Fruit fly (Drosophila melanogaster) whole organism, larva: ENCODE data around the gene CG18789.
"Not testable (repeated sequence)": the region's sequence is repeated elsewhere in the genome, so short reads cannot be mapped to it uniquely, and the experiment has no call there.

Experiments
- noc ChIP-seq: fragments of 200-800 bp; sonication (Bioruptor generic); optimal IDR thresholded peaks from 3 replicates; lab custom pipeline; 2019; ENCODE audit warnings: missing biosample characterization, mild to moderate bottlenecking, missing genetic modification characterization, moderate library complexity

CG18789 gene

DNA sequence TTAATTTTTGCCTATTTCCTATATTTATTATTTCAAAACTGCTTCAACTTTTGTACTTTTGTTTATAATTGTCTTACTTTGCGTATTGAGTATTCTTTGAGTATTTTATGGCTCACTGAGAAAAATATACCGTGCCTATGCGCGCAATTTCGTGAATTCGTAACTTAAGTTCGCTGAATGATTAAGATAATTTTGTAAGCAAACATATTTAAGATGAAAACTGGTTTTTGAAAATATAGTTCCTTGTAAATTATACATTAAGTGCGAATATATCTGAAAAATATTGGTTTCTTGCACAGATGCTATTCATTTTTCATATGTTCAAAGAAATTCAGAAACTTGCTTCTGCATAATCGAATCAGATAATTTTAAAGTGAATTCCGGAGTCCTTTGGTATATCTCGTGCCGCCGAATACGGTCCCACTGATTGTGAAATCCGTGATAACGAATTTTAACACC, at the start of gene CG18789, which contains the start of gene Qtzl:
CG18789 (minus strand) TSS at position 101 of the 459 bp plus-strand sequence.
Qtzl (plus strand) TSS at position 409 of the 459 bp plus-strand sequence.
- not testable (repeated sequence) for TF ChIP-seq noc (tag; lab: Kevin White, UChicago)

DNA sequence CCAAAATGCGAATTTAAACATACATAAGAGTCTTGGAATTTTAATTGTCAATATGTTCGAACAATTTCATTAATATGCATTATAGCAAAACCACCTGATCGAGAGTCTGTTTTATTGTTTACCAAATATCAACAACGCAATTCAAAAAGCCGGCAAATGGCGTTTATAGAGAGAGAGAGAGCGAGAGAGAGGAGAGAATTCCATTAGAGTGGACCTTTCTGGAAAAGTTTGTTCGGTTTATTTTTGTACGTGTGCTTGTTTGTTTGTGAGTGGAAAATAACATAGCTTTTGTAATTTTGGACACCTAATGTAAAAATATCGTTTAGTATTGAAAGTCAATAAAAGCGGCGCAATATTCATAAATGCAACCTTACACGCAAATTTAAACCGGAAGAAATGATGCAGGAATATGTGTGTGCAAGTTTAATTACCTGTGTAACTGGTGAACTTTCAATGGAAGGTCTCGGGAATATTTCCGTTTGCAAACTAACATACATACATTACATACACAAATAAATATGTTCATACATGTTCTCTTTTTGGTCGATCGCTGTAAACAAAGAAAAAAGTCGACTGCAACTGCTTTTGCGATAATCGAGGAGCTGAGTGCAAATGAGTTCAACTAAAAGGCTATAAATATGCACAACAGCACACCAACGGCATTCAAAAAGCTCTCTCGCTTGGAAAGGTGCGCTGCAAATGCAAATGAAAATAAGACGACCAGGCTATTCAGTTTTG, 49.5 kb upstream of the CG18789 start, which contains the start of gene CG6785:
CG6785 (minus strand) TSS at position 588 of the 738 bp plus-strand sequence.
- TF ChIP-seq noc (tag; lab: Kevin White, UChicago), result peak; percentile 84

- no peak for TF ChIP-seq noc (tag; lab: Kevin White, UChicago)
Observed at dm6 chr2L:12040510-12040909, 45.3 kb upstream of the CG18789 start, which contains the start of gene CG6766. TSS of gene CG6766 (minus strand) at chr2L:12040689.

DNA sequence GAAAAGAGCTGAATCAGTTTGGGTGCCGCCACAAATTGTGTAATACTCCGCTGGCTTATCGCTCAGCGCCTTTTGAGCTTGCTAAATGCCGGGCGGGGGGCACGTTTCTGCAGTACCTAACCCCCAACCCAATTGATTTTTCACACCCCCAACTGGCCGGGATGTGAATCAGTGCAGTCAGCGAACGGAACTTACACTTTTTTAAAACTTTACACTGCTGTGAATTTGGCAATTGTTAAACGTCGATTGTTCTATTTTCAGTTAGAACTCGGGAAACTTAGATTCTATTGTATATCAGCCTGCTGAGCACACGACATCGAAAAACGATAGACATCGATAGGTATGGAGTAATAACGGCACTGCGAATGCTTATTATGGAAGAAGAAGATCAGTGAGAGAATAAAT, 42.9 kb upstream of the CG18789 start, which contains the start of gene Tom70:
Tom70 (minus strand) TSS at position 335 of the 405 bp plus-strand sequence.
- TF ChIP-seq noc (tag; lab: Kevin White, UChicago), result no peak

DNA sequence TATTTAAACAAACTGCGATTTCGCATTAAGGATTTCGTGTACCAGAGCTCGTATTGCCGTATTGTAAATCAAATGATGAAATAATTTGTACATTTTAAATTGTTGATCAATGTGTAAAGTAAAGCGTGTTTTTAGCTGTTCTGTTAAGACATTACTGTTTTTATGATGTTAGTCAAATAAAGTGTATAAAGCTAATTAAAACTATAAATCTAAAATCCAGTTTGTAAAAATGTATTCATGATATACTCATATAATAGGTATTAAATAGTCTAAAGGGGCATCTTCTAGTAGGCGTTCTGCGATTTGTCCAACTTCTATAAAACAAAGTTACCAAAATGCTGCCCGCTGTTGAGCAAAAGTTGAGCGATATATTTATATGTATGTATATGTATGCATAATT, 38.7 kb upstream of the CG18789 start, which contains the start of gene CG18788:
CG18788 (plus strand) TSS at position 301 of the 400 bp plus-strand sequence.
- TF ChIP-seq noc (tag; lab: Kevin White, UChicago), result no peak

DNA sequence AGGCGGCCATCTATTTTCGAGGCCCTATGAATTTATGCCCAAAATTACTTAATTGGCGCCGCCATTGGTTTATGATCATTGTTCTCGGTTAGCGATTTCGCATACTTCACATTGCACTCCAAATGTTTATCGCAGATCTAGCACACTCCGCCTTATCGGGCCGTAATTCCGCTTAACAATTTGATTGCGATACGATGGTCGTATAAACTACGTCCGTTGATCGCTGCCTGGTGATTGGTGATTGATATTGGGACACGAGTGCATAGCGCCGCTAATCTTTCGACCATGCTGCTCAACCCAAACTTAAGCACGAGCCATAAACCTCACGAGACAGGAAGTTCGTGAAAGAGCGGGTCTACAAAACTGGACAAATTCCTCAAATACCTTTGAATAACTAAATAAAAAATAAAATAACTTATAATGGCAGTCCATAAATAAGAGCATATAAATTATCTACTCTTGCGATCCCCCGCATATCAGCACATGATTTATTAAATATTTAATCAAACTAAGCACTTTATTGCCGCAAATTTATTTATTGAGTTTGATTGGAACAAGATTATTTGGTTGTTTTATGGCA, 35.4 kb upstream of the CG18789 start:
- TF ChIP-seq noc (tag; lab: Kevin White, UChicago), result peak; percentile 79

DNA sequence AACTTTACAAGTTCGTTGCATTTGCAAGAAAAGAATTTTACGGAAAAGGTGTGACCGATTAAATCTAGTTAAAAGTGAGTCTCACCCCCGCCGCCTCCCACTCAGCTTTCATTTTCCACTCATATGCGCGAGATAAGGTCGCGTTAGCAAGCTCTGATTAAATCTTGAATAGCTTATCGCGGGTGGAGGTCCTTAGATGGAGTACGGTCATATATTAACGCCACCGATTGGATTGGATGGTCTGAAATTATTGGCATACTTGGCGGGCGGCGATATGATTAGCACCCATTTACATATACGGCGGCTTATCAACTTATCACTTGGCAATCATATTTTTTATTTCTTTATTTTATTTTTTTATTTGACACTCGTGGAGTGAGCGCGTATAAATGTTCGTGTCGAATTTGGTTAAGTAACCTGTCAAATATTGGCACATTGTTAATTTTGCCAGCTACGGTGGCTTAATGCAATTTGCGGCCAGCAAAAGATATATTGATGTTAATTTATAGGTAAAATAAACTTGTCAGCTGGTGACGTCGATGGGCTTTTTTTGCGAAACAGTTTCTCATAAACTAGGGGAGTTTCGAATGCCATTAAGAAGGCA, 34.5 kb upstream of the CG18789 start:
- TF ChIP-seq noc (tag; lab: Kevin White, UChicago), result peak; percentile 89

dm6 chr2L:12028808-12029207, 33.6 kb upstream of the CG18789 start:
- no peak for TF ChIP-seq noc (tag; lab: Kevin White, UChicago)

DNA sequence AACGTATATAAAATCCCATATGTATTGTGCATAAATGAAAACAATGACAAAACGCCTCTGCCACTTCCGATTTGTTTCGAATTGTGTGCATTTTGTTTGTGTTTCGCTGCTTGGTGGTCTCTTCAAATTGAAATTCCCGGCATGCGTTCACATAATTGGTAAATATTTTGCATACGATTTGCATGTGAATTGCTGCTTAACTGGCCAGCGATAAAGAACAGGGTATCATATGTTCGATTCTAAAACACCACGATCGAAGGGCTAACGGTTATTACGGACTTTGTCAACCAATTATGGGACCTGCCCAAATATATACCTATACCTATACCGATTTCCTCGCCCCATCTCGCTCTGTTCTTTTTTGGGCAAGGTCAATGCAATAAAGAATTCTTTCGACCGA, 32.9 kb upstream of the CG18789 start:
- TF ChIP-seq noc (tag; lab: Kevin White, UChicago), result no peak

DNA sequence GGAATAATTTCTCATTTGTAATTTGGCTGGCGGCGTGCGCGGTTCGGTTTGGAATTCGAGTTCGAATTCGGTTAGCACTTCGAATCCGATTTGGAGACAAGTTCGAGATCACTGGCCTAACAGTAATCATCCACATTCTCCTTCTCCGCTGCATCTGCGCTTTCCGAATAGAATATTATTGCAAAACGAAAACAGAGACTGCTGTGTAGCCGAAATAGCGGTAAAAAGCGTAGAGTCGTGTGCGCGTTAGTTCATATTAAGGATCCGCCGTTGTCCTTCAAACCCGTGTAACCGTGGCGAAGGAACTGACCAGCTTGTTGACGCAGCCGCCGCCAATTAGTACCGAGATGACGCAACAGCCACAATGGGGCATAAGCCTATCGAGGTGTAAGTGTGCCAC, 32.2 kb upstream of the CG18789 start, which contains the start of gene dmGlut:
dmGlut (plus strand) TSS at position 4 of the 400 bp plus-strand sequence.
- no peak for TF ChIP-seq noc (tag; lab: Kevin White, UChicago)

DNA sequence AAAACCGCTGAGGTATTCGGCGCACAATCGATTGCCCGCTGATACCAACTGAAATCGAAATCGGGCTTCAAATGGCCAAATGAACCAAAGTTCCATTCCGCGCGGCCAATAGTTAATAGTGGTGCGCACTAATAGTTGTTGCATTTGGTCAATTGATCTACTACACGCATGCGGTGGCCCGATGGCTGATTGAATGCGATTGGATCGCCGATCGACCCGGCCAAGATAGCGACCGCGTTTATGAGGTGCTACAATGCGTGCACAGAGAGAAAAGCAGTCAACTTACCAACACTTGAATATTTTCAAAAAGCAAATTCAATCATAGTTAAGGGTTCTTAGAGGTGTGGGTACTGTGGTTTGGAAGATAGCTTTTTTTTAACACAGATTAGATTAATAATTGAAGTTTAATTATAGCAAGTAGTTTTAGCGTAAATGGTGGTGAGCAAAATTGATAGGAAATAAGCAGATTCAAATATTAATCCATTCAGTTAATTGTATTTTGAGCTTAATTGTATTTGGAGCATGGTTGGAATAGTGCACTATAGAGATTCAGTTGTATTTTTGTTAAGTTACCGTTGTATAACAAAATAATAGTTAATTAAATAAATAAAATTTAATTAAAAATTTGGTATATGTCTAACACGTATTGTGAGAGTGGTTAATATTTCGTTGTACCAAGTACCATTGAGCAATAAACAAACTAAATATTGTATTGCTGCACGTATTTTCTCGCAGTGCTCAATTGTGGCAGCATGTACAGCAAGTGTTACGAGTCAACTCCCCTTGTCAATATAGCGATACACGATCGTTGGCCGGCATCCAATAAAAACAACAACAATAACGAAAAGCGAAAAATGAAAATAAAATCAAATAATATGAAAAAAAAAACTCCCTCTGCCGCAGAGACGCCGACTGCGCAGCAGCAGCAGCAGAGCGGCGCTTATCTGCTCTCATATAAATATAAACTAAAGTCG, 31.5 kb upstream of the CG18789 start:
- peak; percentile 51 for TF ChIP-seq noc (tag; lab: Kevin White, UChicago)

- TF ChIP-seq noc (tag; lab: Kevin White, UChicago), result no peak
Observed at dm6 chr2L:12025505-12025904, 30.3 kb upstream of the CG18789 start.

DNA sequence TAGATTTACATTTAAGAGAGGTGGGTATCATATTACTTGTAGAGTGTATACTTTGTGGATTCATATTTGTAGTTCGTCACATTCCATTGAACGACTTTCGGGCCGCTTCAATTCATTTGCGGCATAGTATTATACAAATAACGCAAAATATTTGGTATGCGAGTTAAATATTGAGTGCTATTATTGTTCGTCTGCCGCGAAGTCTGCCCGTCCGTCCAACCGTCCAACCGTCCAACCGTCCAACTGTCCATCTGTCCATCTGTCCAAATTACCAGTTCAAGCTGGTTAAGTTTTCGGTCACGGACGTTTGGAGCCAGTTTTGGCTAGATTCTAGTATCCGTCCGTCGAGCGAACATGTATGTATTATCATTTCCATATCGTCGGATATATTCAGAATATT, 28.9 kb upstream of the CG18789 start:
- no peak for TF ChIP-seq noc (tag; lab: Kevin White, UChicago)

DNA sequence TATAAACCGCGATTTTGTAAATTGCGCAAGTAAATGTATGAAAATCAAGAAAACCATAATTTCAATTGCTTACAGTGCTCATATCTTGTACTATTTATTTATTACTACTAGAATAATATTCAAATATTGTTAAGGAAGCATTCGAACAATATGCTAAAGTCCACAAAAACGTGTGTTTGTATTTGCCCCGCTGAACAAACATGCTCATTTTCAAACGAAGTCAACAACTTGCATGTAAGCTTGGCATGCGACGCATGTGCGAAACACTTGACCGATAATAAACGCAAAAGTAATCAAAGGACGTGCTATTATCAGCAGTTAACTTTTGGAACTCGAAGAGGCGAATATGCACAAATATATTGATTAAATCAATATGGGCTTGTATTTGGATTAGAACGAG, 26.0 kb upstream of the CG18789 start:
- TF ChIP-seq noc (tag; lab: Kevin White, UChicago), result no peak

dm6 chr2L:12020735-12021134, 25.5 kb upstream of the CG18789 start, which contains the start of gene Wdr81:
TSS of gene Wdr81 (minus strand) at chr2L:12020960.
- no peak for TF ChIP-seq noc (tag; lab: Kevin White, UChicago)
